Fruit fly (Drosophila melanogaster) whole organism, embryonic: ENCODE results near the gene CG11267.

ENCODE experiments used
- CG10209 ChIP-seq: fragments of 200-800 bp; sonication (Bioruptor generic); optimal IDR thresholded peaks from 3 replicates; lab custom pipeline; 2017; ENCODE audit warnings: missing biosample characterization, mild to moderate bottlenecking, missing genetic modification characterization, missing genetic modification reagents
- CG10959 ChIP-seq: fragments of 200-800 bp; sonication (Bioruptor generic); IDR thresholded peaks from 2 replicates; pipeline ENCODE4 v1.3.6; 2022; ENCODE audit warnings: missing biosample characterization, missing genetic modification characterization
- CG10979 ChIP-seq: fragments of 200-800 bp; sonication (Bioruptor generic); optimal IDR thresholded peaks from 2 replicates; lab custom pipeline; 2018; ENCODE audit warnings: missing biosample characterization, mild to moderate bottlenecking, missing genetic modification characterization, moderate library complexity
- CG13624 ChIP-seq: fragments of 200-800 bp; sonication (Bioruptor generic); optimal IDR thresholded peaks from 2 replicates; lab custom pipeline; 2016; ENCODE audit warnings: missing biosample characterization, missing genetic modification characterization
- CG14710 ChIP-seq: fragments of 200-800 bp; sonication (Bioruptor generic); optimal IDR thresholded peaks from 3 replicates; lab custom pipeline; 2019; ENCODE audit warnings: missing biosample characterization, mild to moderate bottlenecking, missing genetic modification characterization, moderate library complexity
- CG15479 ChIP-seq: fragments of 200-800 bp; sonication (Bioruptor generic); optimal IDR thresholded peaks from 3 replicates; lab custom pipeline; 2019; ENCODE audit warnings: missing biosample characterization, mild to moderate bottlenecking, missing genetic modification characterization, moderate library complexity
- CG1603 ChIP-seq: fragments of 200-800 bp; sonication (Bioruptor generic); optimal IDR thresholded peaks from 2 replicates; lab custom pipeline; 2019; ENCODE audit warnings: missing biosample characterization, mild to moderate bottlenecking, missing genetic modification characterization, moderate library complexity
- CG17385 ChIP-seq: fragments of 200-800 bp; sonication (Bioruptor generic); optimal IDR thresholded peaks from 3 replicates; lab custom pipeline; 2018; ENCODE audit warnings: missing biosample characterization, mild to moderate bottlenecking, missing genetic modification characterization
- CG2712 ChIP-seq: fragments of 200-800 bp; optimal IDR thresholded peaks from 3 replicates; lab custom pipeline; 2019; ENCODE audit warnings: missing biosample characterization, mild to moderate bottlenecking, missing genetic modification characterization, moderate library complexity
- CG34422 ChIP-seq: fragments of 200-800 bp; sonication (Bioruptor generic); IDR thresholded peaks from 3 replicates; pipeline ENCODE4 v1.3.6; 2022; ENCODE audit warnings: missing biosample characterization, missing genetic modification characterization
- CG6791 ChIP-seq: fragments of 200-800 bp; sonication (Bioruptor generic); IDR thresholded peaks from 3 replicates; pipeline ENCODE4 v1.3.6; 2022; ENCODE audit warnings: missing biosample characterization, missing genetic modification characterization; ENCODE audit not compliant: partially characterized antibody
- CG7556 ChIP-seq: fragments of 200-800 bp; sonication (Bioruptor generic); optimal IDR thresholded peaks from 2 replicates; lab custom pipeline; 2017; ENCODE audit warnings: missing biosample characterization, mild to moderate bottlenecking, missing genetic modification characterization
- CG8924 ChIP-seq: fragments of 200-800 bp; optimal IDR thresholded peaks from 3 replicates; lab custom pipeline; 2019; ENCODE audit warnings: missing biosample characterization, mild to moderate bottlenecking, missing genetic modification characterization, moderate library complexity
- CG9727 ChIP-seq: fragments of 200-800 bp; sonication (Bioruptor generic); optimal IDR thresholded peaks from 3 replicates; lab custom pipeline; 2017; ENCODE audit warnings: missing biosample characterization, mild to moderate bottlenecking, missing genetic modification characterization
- Chrac-16 ChIP-seq: fragments of 200-800 bp; sonication (Bioruptor generic); optimal IDR thresholded peaks from 3 replicates; lab custom pipeline; 2016; ENCODE audit warnings: missing biosample characterization, missing genetic modification characterization
- D ChIP-seq, 2 experiments: fragments of 200-800 bp in 1 of 2; fragments of >200 bp in 1 of 2; sonication (Bioruptor generic) in 1 of 2; optimal IDR thresholded peaks; 2 replicates in 1 of 2; 3 replicates in 1 of 2; lab custom pipeline; 2017; ENCODE audit warnings: mild to moderate bottlenecking in 1 of 2, missing biosample characterization in 1 of 2, missing genetic modification characterization in 1 of 2, missing genetic modification reagents in 1 of 2
- D19A ChIP-seq: fragments of 200-800 bp; optimal IDR thresholded peaks from 3 replicates; lab custom pipeline; 2019; ENCODE audit warnings: missing biosample characterization, mild to moderate bottlenecking, missing genetic modification characterization, moderate library complexity
- D19B ChIP-seq: fragments of 200-800 bp; sonication (Bioruptor generic); optimal IDR thresholded peaks from 2 replicates; lab custom pipeline; 2017; ENCODE audit warnings: missing biosample characterization, mild to moderate bottlenecking, missing genetic modification characterization
- Dek ChIP-seq: fragments of 200-800 bp; sonication (Bioruptor generic); optimal IDR thresholded peaks from 3 replicates; lab custom pipeline; 2019; ENCODE audit warnings: missing biosample characterization, mild to moderate bottlenecking, missing genetic modification characterization, moderate library complexity
- HmgZ ChIP-seq: fragments of 200-800 bp; sonication (Bioruptor generic); optimal IDR thresholded peaks from 2 replicates; lab custom pipeline; 2018; ENCODE audit warnings: missing biosample characterization, mild to moderate bottlenecking, missing genetic modification characterization
- Lpt ChIP-seq: fragments of >200 bp; optimal IDR thresholded peaks from 2 replicates; lab custom pipeline; 2018; ENCODE audit warnings: missing biosample characterization, missing genetic modification characterization
- MTF-1 ChIP-seq: fragments of 200-800 bp; sonication (Bioruptor generic); optimal IDR thresholded peaks from 2 replicates; lab custom pipeline; 2018; ENCODE audit warnings: missing biosample characterization, mild to moderate bottlenecking, missing genetic modification characterization, borderline replicate concordance
- Nf-YA ChIP-seq: fragments of 200-800 bp; sonication (Bioruptor generic); IDR thresholded peaks from 2 replicates; pipeline ENCODE4 v1.3.6; 2022; ENCODE audit warnings: missing biosample characterization, missing genetic modification characterization
- Nf-YC ChIP-seq: fragments of 200-800 bp; optimal IDR thresholded peaks from 3 replicates; lab custom pipeline; 2019; ENCODE audit warnings: missing biosample characterization, mild to moderate bottlenecking, missing genetic modification characterization, moderate library complexity
- Pdp1 ChIP-seq, 2 experiments: fragments of 200-800 bp; sonication (Bioruptor generic); optimal IDR thresholded peaks; 3 replicates each; lab custom pipeline; 2016; ENCODE audit warnings: missing biosample characterization in 2 of 2, missing genetic modification characterization in 2 of 2, mild to moderate bottlenecking in 1 of 2, moderate library complexity in 1 of 2
- Sin3A ChIP-seq: fragments of >200 bp; optimal IDR thresholded peaks from 2 replicates; lab custom pipeline; 2018
- Stat92E ChIP-seq, 3 experiments: fragments of >200 bp in 2 of 3; fragments of 200-800 bp in 1 of 3; sonication (Bioruptor generic) in 1 of 3; optimal IDR thresholded peaks; 2 replicates each; lab custom pipeline; 2017 to 2019; ENCODE audit warnings: missing biosample characterization in 3 of 3, missing genetic modification characterization in 3 of 3, mild to moderate bottlenecking in 1 of 3, moderate library complexity in 1 of 3
- YL-1 ChIP-seq: fragments of 200-800 bp; sonication (Bioruptor generic); optimal IDR thresholded peaks from 3 replicates; lab custom pipeline; 2017; ENCODE audit warnings: missing biosample characterization, mild to moderate bottlenecking, missing genetic modification characterization
- ac ChIP-seq: fragments of 200-800 bp; sonication (Bioruptor generic); optimal IDR thresholded peaks from 3 replicates; lab custom pipeline; 2017; ENCODE audit warnings: missing biosample characterization, mild to moderate bottlenecking, missing genetic modification characterization
- az2 ChIP-seq: fragments of 200-800 bp; sonication (Bioruptor generic); optimal IDR thresholded peaks from 3 replicates; lab custom pipeline; 2016; ENCODE audit warnings: missing biosample characterization, missing genetic modification characterization
- bigmax ChIP-seq: fragments of 200-800 bp; sonication (Bioruptor generic); optimal IDR thresholded peaks from 2 replicates; lab custom pipeline; 2018; ENCODE audit warnings: missing biosample characterization, mild to moderate bottlenecking, missing genetic modification characterization
- chif ChIP-seq, 2 experiments: fragments of 200-800 bp; sonication (Bioruptor generic); optimal IDR thresholded peaks; 3 replicates each; lab custom pipeline; 2016; ENCODE audit warnings: missing biosample characterization in 2 of 2, missing genetic modification characterization in 2 of 2
- chm ChIP-seq: fragments of 200-800 bp; sonication (Bioruptor generic); IDR thresholded peaks from 2 replicates; pipeline ENCODE4 v1.3.6; 2022; ENCODE audit warnings: missing biosample characterization, missing genetic modification characterization
- da ChIP-seq: fragments of 200-800 bp; sonication (Bioruptor generic); optimal IDR thresholded peaks from 2 replicates; lab custom pipeline; 2016; ENCODE audit warnings: missing biosample characterization, missing genetic modification characterization
- fru ChIP-seq: fragments of >200 bp; optimal IDR thresholded peaks from 2 replicates; lab custom pipeline; 2017
- gem ChIP-seq: fragments of 200-800 bp; sonication (Bioruptor generic); optimal IDR thresholded peaks from 2 replicates; lab custom pipeline; 2019; ENCODE audit warnings: missing biosample characterization, mild to moderate bottlenecking, missing genetic modification characterization, moderate library complexity
- grau ChIP-seq: fragments of 200-800 bp; optimal IDR thresholded peaks from 3 replicates; lab custom pipeline; 2019; ENCODE audit warnings: missing biosample characterization, mild to moderate bottlenecking, missing genetic modification characterization, moderate library complexity
- hbn ChIP-seq: fragments of 200-800 bp; sonication (Bioruptor generic); IDR thresholded peaks from 2 replicates; pipeline ENCODE4 v1.3.6; 2022; ENCODE audit warnings: missing biosample characterization, missing genetic modification characterization; ENCODE audit not compliant: partially characterized antibody
- kni ChIP-seq: fragments of 200-800 bp; sonication (Bioruptor generic); optimal IDR thresholded peaks from 3 replicates; lab custom pipeline; 2017; ENCODE audit warnings: mild to moderate bottlenecking, missing biosample characterization, missing genetic modification reagents, missing genetic modification characterization
- lilli ChIP-seq: fragments of 200-800 bp; sonication (Bioruptor generic); optimal IDR thresholded peaks from 3 replicates; lab custom pipeline; 2016; ENCODE audit warnings: missing biosample characterization, missing genetic modification characterization
- mld ChIP-seq: fragments of 200-800 bp; sonication (Bioruptor generic); IDR thresholded peaks from 3 replicates; pipeline ENCODE4 v1.3.6; 2022; ENCODE audit warnings: missing biosample characterization, missing genetic modification characterization; ENCODE audit not compliant: partially characterized antibody
- pnt ChIP-seq: fragments of 200-800 bp; sonication (Bioruptor generic); optimal IDR thresholded peaks from 3 replicates; lab custom pipeline; 2016; ENCODE audit warnings: missing biosample characterization, missing genetic modification characterization
- sens ChIP-seq: fragments of 200-800 bp; sonication (Bioruptor generic); peaks from one replicate; lab custom pipeline; 2016; ENCODE audit warnings: missing biosample characterization, missing genetic modification characterization
- tll ChIP-seq, 2 experiments: fragments of 200-800 bp in 1 of 2; fragments of >200 bp in 1 of 2; sonication (Bioruptor generic) in 1 of 2; optimal IDR thresholded peaks; 2 replicates each; lab custom pipeline; 2017 to 2019; ENCODE audit warnings: missing biosample characterization in 2 of 2, missing genetic modification characterization in 2 of 2, mild to moderate bottlenecking in 1 of 2, moderate library complexity in 1 of 2
- trem ChIP-seq: fragments of 200-800 bp; optimal IDR thresholded peaks from 3 replicates; lab custom pipeline; 2019; ENCODE audit warnings: missing biosample characterization, mild to moderate bottlenecking, missing genetic modification characterization, moderate library complexity
- tx ChIP-seq: fragments of 200-800 bp; sonication (Bioruptor generic); optimal IDR thresholded peaks from 2 replicates; lab custom pipeline; 2016; ENCODE audit warnings: missing biosample characterization, missing genetic modification characterization
- vnd ChIP-seq: fragments of 200-800 bp; sonication (Bioruptor generic); IDR thresholded peaks from 3 replicates; pipeline ENCODE4 v1.3.6; 2022; ENCODE audit warnings: missing biosample characterization, missing genetic modification characterization; ENCODE audit not compliant: partially characterized antibody
- wek ChIP-seq: fragments of 200-800 bp; sonication (Bioruptor generic); optimal IDR thresholded peaks from 3 replicates; lab custom pipeline; 2018; ENCODE audit warnings: missing biosample characterization, mild to moderate bottlenecking, missing genetic modification characterization, moderate library complexity
- zen ChIP-seq: fragments of 200-800 bp; sonication (Bioruptor generic); optimal IDR thresholded peaks from 3 replicates; lab custom pipeline; 2018; ENCODE audit warnings: missing biosample characterization, mild to moderate bottlenecking, missing genetic modification characterization, moderate library complexity
- zfh1 ChIP-seq: fragments of 200-800 bp; sonication (Bioruptor generic); IDR thresholded peaks from 3 replicates; pipeline ENCODE4 v1.3.6; 2022; ENCODE audit warnings: missing biosample characterization, missing genetic modification characterization

CG11267 gene

DNA sequence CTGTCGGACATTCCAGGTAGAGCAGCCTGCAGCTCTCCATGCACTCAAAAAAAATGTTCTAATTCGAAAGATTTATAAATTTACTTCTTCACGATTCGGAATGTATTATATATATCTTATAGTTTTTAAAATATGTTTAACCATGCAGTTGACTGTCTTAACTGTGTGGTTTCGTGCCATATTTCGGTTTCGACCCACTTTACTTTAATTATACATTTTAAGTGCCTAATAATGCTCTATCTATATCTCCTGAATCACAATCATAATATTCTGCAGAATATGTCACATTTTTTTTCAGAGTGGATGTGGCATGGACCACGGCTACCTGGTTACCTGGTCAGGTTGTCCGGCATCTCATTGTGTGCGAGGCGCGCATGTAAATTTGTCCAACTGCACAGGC, 33.8 kb downstream of the CG11267 start (continued):
- TF ChIP-seq HmgZ (tag; lab: Kevin White, UChicago) (no peak), CG7556 (peak; percentile 20), Chrac-16 (GFP tag; lab: Kevin White, UChicago) (no peak), fru (lab: Kevin White, UChicago) (no peak), Nf-YC (tag; lab: Kevin White, UChicago) (no peak), wek (GFP tag; lab: Kevin White, UChicago) (no peak), Lpt (GFP tag; lab: Kevin White, UChicago) (no peak), Stat92E (GFP tag; optimal IDR thresholded peaks at IDR 0.05; lab: Kevin White, UChicago) (no peak), zen (tag; lab: Kevin White, UChicago) (peak; percentile 83), Pdp1 (GFP tag; optimal IDR thresholded peaks at IDR 0.05; lab: Kevin White, UChicago) (no peak), CG15479 (GFP tag; lab: Kevin White, UChicago) (peak; percentile 89), mld (GFP tag; lab: Robert Waterston, UW) (no peak), MTF-1 (GFP tag; lab: Kevin White, UChicago) (no peak), CG6791 (GFP tag; lab: Robert Waterston, UW) (no peak), CG9727 (peak; percentile 70), D (optimal IDR thresholded peaks at IDR 0.05; lab: Kevin White, UChicago) (no peak), D (GFP tag; optimal IDR thresholded peaks at IDR 0.05; lab: Kevin White, UChicago) (peak; percentile 4), YL-1 (GFP tag; lab: Kevin White, UChicago) (no peak), sens (GFP tag; lab: Kevin White, UChicago) (peak; percentile 64), CG1603 (tag; lab: Kevin White, UChicago) (peak; percentile 8), lilli (GFP tag; lab: Kevin White, UChicago) (no peak), hbn (GFP tag; lab: Robert Waterston, UW) (no peak), grau (peak; percentile 1), chm (GFP tag; lab: Robert Waterston, UW) (peak; percentile 14; the same call in 1 of the 2 replicates), CG8924 (tag; lab: Kevin White, UChicago) (peak; percentile 25), CG13624 (GFP tag; lab: Kevin White, UChicago) (no peak), kni (GFP tag; lab: Kevin White, UChicago) (peak; percentile 43), D19B (GFP tag; lab: Kevin White, UChicago) (no peak), gem (peak; percentile 36), Nf-YA (GFP tag; lab: Robert Waterston, UW) (no peak), zfh1 (GFP tag; lab: Robert Waterston, UW) (no peak), trem (tag; lab: Kevin White, UChicago) (peak; percentile 3), CG10209 (GFP tag; lab: Kevin White, UChicago) (no peak), tll (GFP tag; optimal IDR thresholded peaks at IDR 0.05; lab: Kevin White, UChicago) (peak in 1 of 2 experiments; percentile 65), chif (GFP tag; optimal IDR thresholded peaks at IDR 0.05; lab: Kevin White, UChicago) (no peak), CG34422 (GFP tag; lab: Robert Waterston, UW) (0 out of 3 replicates have a peak, but pooled peaks have one; percentile 13), CG10959 (GFP tag; lab: Robert Waterston, UW) (no peak), bigmax (GFP tag; lab: Kevin White, UChicago) (no peak), ac (peak; percentile 11), da (no peak), CG17385 (GFP tag; lab: Kevin White, UChicago) (no peak), az2 (no peak), CG2712 (tag; lab: Kevin White, UChicago) (peak; percentile 55), CG10979 (tag; lab: Kevin White, UChicago) (peak; percentile 52), pnt (GFP tag; lab: Kevin White, UChicago) (no peak), Dek (tag; lab: Kevin White, UChicago) (no peak), D19A (tag; lab: Kevin White, UChicago) (peak; percentile 15), vnd (GFP tag; lab: Robert Waterston, UW) (no peak), CG14710 (tag; lab: Kevin White, UChicago) (peak; percentile 56), tx (GFP tag; lab: Kevin White, UChicago) (no peak), Sin3A (lab: Kevin White, UChicago) (no peak)
